Worm (Caenorhabditis elegans) whole organism, L4 larva: ENCODE measurements around the gene aqp-2.

Source experiments
- D1046.2 ChIP-seq: fragments of 200-800 bp; sonication (Bioruptor generic); IDR thresholded peaks from 2 replicates; pipeline ENCODE4 v1.3.6; 2022; ENCODE audit warnings: missing genetic modification characterization, missing compliant biosample characterization
- F10B5.3 ChIP-seq: sonication (generic microtip); optimal IDR thresholded peaks from 2 replicates; lab custom pipeline; 2016; ENCODE audit warnings: mild to moderate bottlenecking, missing genetic modification characterization, missing compliant biosample characterization
- F49E8.2 ChIP-seq: sonication (generic microtip); optimal IDR thresholded peaks from 2 replicates; lab custom pipeline; 2016; ENCODE audit warnings: missing compliant biosample characterization, mild to moderate bottlenecking, missing genetic modification characterization, borderline replicate concordance
- R02D3.7 ChIP-seq: fragments of 150-350 bp; sonication (generic microtip); optimal IDR thresholded peaks from 3 replicates; lab custom pipeline; 2014; ENCODE audit warnings: missing biosample characterization, missing genetic modification characterization
- T26A8.4 ChIP-seq: fragments of 200-800 bp; sonication (Bioruptor generic); IDR thresholded peaks from 2 replicates; pipeline ENCODE4 v1.3.6; 2022; ENCODE audit warnings: missing genetic modification characterization, missing compliant biosample characterization
- Y48G9A.11 ChIP-seq: fragments of 200-800 bp; sonication (Bioruptor generic); IDR thresholded peaks from 2 replicates; pipeline ENCODE4 v1.3.6; 2022; ENCODE audit warnings: missing genetic modification reagents, missing genetic modification characterization, missing compliant biosample characterization
- ZK546.5 ChIP-seq, 2 experiments: sonication (generic microtip); optimal IDR thresholded peaks; 2 replicates each; lab custom pipeline; 2017; ENCODE audit warnings: missing biosample characterization in 2 of 2, missing genetic modification characterization in 2 of 2
- aha-1 ChIP-seq: fragments of 150-350 bp; peaks from one replicate; lab custom pipeline; 2014; ENCODE audit warnings: missing biosample characterization, missing genetic modification characterization
- ama-1 ChIP-seq: fragments of 150-350 bp; optimal IDR thresholded peaks from 2 replicates; lab custom pipeline; 2014; ENCODE audit warnings: inconsistent platforms, mixed read lengths
- attf-4 ChIP-seq: sonication (generic microtip); optimal IDR thresholded peaks from 3 replicates; lab custom pipeline; 2017; ENCODE audit warnings: missing biosample characterization, missing genetic modification characterization
- ceh-20 ChIP-seq: fragments of 200-800 bp; sonication (Bioruptor generic); IDR thresholded peaks from 2 replicates; pipeline ENCODE4 v1.3.6; 2022; ENCODE audit warnings: missing genetic modification reagents, missing genetic modification characterization, missing compliant biosample characterization
- ceh-44 ChIP-seq: fragments of 200-800 bp; sonication (Bioruptor generic); IDR thresholded peaks from 2 replicates; pipeline ENCODE4 v1.3.6; 2022; ENCODE audit warnings: missing genetic modification reagents, missing genetic modification characterization, missing compliant biosample characterization
- cey-2 ChIP-seq: sonication (generic microtip); optimal IDR thresholded peaks from 3 replicates; lab custom pipeline; 2017; ENCODE audit warnings: missing genetic modification characterization, mild to moderate bottlenecking, missing compliant biosample characterization, antibody characterized with exemption, borderline replicate concordance; ENCODE audit not compliant: insufficient read depth
- daf-12 ChIP-seq: fragments of 150-350 bp; optimal IDR thresholded peaks from 2 replicates; lab custom pipeline; 2014; ENCODE audit warnings: missing biosample characterization, missing genetic modification reagents, missing genetic modification characterization
- daf-19 ChIP-seq: fragments of 200-800 bp; sonication (Bioruptor generic); conservative IDR thresholded peaks from 2 replicates; pipeline ENCODE4 v1.3.6; 2022; ENCODE audit warnings: missing genetic modification characterization, missing compliant biosample characterization
- dpl-1 ChIP-seq: fragments of 150-350 bp; optimal IDR thresholded peaks from 2 replicates; lab custom pipeline; 2014; ENCODE audit warnings: missing biosample characterization, missing genetic modification reagents, missing genetic modification characterization
- hlh-11 ChIP-seq: fragments of 200-800 bp; sonication (Bioruptor generic); optimal IDR thresholded peaks from 2 replicates; lab custom pipeline; 2018; ENCODE audit warnings: mild to moderate bottlenecking, missing genetic modification characterization, missing compliant biosample characterization
- hlh-30 ChIP-seq: sonication (generic microtip); optimal IDR thresholded peaks from 2 replicates; lab custom pipeline; 2017; ENCODE audit warnings: antibody characterized with exemption, mild to moderate bottlenecking, missing genetic modification characterization, missing compliant biosample characterization; ENCODE audit not compliant: insufficient read depth
- jun-1 ChIP-seq: fragments of 150-350 bp; optimal IDR thresholded peaks from 2 replicates; lab custom pipeline; 2014; ENCODE audit warnings: missing biosample characterization, missing genetic modification reagents, missing genetic modification characterization
- lin-13 ChIP-seq: fragments of 150-350 bp; optimal IDR thresholded peaks from 2 replicates; lab custom pipeline; 2014; ENCODE audit warnings: missing biosample characterization, missing genetic modification reagents, missing genetic modification characterization
- lin-38 ChIP-seq: fragments of 200-800 bp; sonication (Bioruptor generic); IDR thresholded peaks from 2 replicates; pipeline ENCODE4 v1.3.6; 2022; ENCODE audit warnings: missing genetic modification reagents, missing genetic modification characterization, missing compliant biosample characterization
- lin-39 ChIP-seq: fragments of 150-350 bp; optimal IDR thresholded peaks from 2 replicates; lab custom pipeline; 2014; ENCODE audit warnings: missing biosample characterization, missing genetic modification reagents, missing genetic modification characterization
- lsy-2 ChIP-seq, 2 experiments: fragments of 150-350 bp in 1 of 2; sonication (generic microtip) in 1 of 2; optimal IDR thresholded peaks; 2 replicates each; lab custom pipeline; 2014 to 2017; ENCODE audit warnings: missing biosample characterization in 2 of 2, missing genetic modification characterization in 2 of 2
- madf-5 ChIP-seq, 2 experiments: fragments of 200-800 bp; sonication (Bioruptor generic); IDR thresholded peaks; 2 replicates each; pipeline ENCODE4 v1.3.6; 2022; ENCODE audit warnings: missing compliant biosample characterization in 2 of 2, missing genetic modification characterization in 2 of 2
- mxl-3 ChIP-seq: fragments of 200-800 bp; sonication (Bioruptor generic); optimal IDR thresholded peaks from 2 replicates; lab custom pipeline; 2018; ENCODE audit warnings: mild to moderate bottlenecking, missing genetic modification characterization, missing compliant biosample characterization
- nhr-11 ChIP-seq: fragments of 150-350 bp; optimal IDR thresholded peaks from 2 replicates; lab custom pipeline; 2014; ENCODE audit warnings: missing biosample characterization, missing genetic modification characterization
- nhr-25 ChIP-seq: sonication (generic microtip); optimal IDR thresholded peaks from 2 replicates; lab custom pipeline; 2017; ENCODE audit warnings: missing genetic modification characterization, mild to moderate bottlenecking, missing compliant biosample characterization, antibody characterized with exemption, moderate library complexity, borderline replicate concordance; ENCODE audit not compliant: insufficient read depth
- nhr-28 ChIP-seq: fragments of 150-350 bp; optimal IDR thresholded peaks from 2 replicates; lab custom pipeline; 2014; ENCODE audit warnings: missing biosample characterization, missing genetic modification characterization
- nhr-41 ChIP-seq: fragments of 200-800 bp; sonication (Bioruptor generic); IDR thresholded peaks from 2 replicates; pipeline ENCODE4 v1.3.6; 2022; ENCODE audit warnings: missing genetic modification reagents, missing genetic modification characterization, missing compliant biosample characterization
- nhr-6 ChIP-seq: fragments of 150-350 bp; optimal IDR thresholded peaks from 2 replicates; lab custom pipeline; 2014; ENCODE audit warnings: missing biosample characterization, missing genetic modification characterization
- nhr-76 ChIP-seq: fragments of 150-350 bp; optimal IDR thresholded peaks from 2 replicates; lab custom pipeline; 2014; ENCODE audit warnings: missing biosample characterization, missing genetic modification characterization
- nhr-77 ChIP-seq: fragments of 150-350 bp; optimal IDR thresholded peaks from 2 replicates; lab custom pipeline; 2014; ENCODE audit warnings: missing biosample characterization, missing genetic modification characterization
- pqm-1 ChIP-seq: sonication (generic microtip); optimal IDR thresholded peaks from 2 replicates; lab custom pipeline; 2017; ENCODE audit warnings: missing biosample characterization, missing genetic modification characterization
- sdz-12 ChIP-seq: fragments of 200-800 bp; sonication (Bioruptor generic); optimal IDR thresholded peaks from 2 replicates; lab custom pipeline; 2018; ENCODE audit warnings: mild to moderate bottlenecking, missing genetic modification characterization, missing compliant biosample characterization
- set-16 ChIP-seq: fragments of 200-800 bp; sonication (Bioruptor generic); IDR thresholded peaks from 2 replicates; pipeline ENCODE4 v1.3.6; 2022; ENCODE audit warnings: missing genetic modification reagents, missing genetic modification characterization, missing compliant biosample characterization
- skn-1 ChIP-seq: fragments of 150-350 bp; optimal IDR thresholded peaks from 2 replicates; lab custom pipeline; 2014; ENCODE audit warnings: missing biosample characterization, missing genetic modification characterization
- spr-1 ChIP-seq: sonication (generic microtip); optimal IDR thresholded peaks from 2 replicates; lab custom pipeline; 2016; ENCODE audit warnings: mild to moderate bottlenecking, missing genetic modification characterization, missing compliant biosample characterization
- spr-3 ChIP-seq: fragments of 200-800 bp; sonication (Bioruptor generic); optimal IDR thresholded peaks from 2 replicates; lab custom pipeline; 2018; ENCODE audit warnings: mild to moderate bottlenecking, missing genetic modification characterization, missing compliant biosample characterization
- tra-1 ChIP-seq: fragments of 200-800 bp; sonication (Bioruptor generic); IDR thresholded peaks from 2 replicates; pipeline ENCODE4 v1.3.6; 2022; ENCODE audit warnings: missing genetic modification reagents, missing genetic modification characterization, missing compliant biosample characterization
- unc-130 ChIP-seq: sonication (generic microtip); optimal IDR thresholded peaks from 2 replicates; lab custom pipeline; 2016; ENCODE audit warnings: missing genetic modification reagents, missing genetic modification characterization, missing compliant biosample characterization
- unc-62 ChIP-seq, 3 experiments: fragments of 150-350 bp in 1 of 3; sonication (generic microtip); optimal IDR thresholded peaks in 2 of 3; peaks in 1 of 3; 1 replicate in 1 of 3; 2 replicates in 2 of 3; lab custom pipeline; 2014 to 2017; ENCODE audit warnings: missing biosample characterization in 3 of 3, missing genetic modification characterization in 3 of 3, missing genetic modification reagents in 3 of 3, missing genotype in 1 of 3
- vab-7 ChIP-seq: fragments of 200-800 bp; sonication (Bioruptor generic); IDR thresholded peaks from 2 replicates; pipeline ENCODE4 v1.3.6; 2022; ENCODE audit warnings: missing genetic modification reagents, missing genetic modification characterization, missing compliant biosample characterization

Gene aqp-2

ce11 chrII:9242804-9243203 lies 19.0 kb downstream of the aqp-2 start (continued):
- TF ChIP-seq lin-39 (tag; lab: Kevin White, UChicago), result no peak
- TF ChIP-seq, all 104 proteins: peak for 15

DNA sequence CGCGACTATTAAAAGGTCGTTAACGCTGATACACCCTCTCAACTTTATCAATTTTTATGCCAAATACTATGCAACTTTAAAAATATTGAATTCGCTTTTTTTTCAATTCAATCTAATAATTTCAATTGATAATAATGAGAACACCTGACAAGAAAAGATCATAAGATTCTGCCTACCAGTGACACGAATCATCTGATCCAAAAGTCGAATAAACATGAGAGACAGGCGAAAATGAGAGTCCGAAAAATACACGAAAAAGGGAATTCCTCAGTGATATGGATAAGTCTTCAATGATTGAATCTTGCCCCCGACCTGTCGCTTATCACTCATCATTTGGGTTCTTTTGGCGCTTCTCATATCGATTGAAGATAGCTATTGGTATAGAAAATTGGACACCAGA lies 20.2 kb downstream of the aqp-2 start:
- no peak for TF ChIP-seq nhr-25 (tag; lab: Kevin White, UChicago)
- peak; percentile 11 for TF ChIP-seq hlh-11
- peak; percentile 16 for TF ChIP-seq nhr-28
- TF ChIP-seq ZK546.5 (tag; optimal IDR thresholded peaks at IDR 0.05; lab: Kevin White, UChicago), result no peak
- peak; percentile 74 for TF ChIP-seq hlh-30 (tag; lab: Kevin White, UChicago)
- TF ChIP-seq, all 104 proteins: peak for 3

DNA sequence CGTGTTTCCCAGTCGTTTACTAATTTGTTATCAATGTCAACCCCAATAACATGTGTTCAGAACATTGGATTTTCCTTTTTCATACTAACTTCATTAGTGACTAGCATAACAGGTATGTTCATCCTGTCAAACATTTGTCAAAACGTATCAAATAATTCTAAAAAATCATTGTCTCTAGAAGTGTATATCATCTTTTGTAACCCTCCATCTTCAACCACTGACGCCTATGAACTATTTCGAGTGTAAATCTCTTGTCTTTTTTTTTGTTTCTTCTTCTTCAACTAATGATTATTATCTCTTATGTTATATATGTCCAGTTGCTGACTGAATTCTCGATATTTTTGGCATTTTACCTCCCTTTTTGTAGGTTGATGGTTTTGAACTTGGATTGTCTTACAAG lies 24.1 kb downstream of the aqp-2 start:
- TF ChIP-seq nhr-6 (tag; lab: Kevin White, UChicago) (no peak), pqm-1 (no peak), nhr-28 (peak; percentile 1)

DNA sequence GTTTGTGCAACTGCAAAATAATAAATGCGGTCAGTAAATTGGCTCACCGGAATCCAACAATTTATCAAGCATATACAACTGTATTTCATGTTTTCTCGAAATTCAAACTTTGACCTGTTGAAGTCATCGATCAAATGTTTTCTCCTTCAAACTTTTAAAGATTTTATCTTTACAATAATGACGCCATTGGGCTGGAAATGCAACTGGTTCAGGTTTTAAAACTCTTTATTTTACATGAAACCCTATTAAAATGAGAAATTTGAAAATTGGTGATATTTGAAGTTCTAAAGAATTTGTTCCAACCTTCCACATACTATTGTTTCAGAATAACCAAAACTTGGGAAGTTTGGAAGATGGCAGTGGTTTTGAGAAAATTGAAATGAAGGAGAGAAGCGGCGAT lies 24.8 kb downstream of the aqp-2 start:
- TF ChIP-seq D1046.2 (GFP tag; lab: Robert Waterston, UW) (no peak), aha-1 (tag; lab: Kevin White, UChicago) (peak; percentile 63)

DNA sequence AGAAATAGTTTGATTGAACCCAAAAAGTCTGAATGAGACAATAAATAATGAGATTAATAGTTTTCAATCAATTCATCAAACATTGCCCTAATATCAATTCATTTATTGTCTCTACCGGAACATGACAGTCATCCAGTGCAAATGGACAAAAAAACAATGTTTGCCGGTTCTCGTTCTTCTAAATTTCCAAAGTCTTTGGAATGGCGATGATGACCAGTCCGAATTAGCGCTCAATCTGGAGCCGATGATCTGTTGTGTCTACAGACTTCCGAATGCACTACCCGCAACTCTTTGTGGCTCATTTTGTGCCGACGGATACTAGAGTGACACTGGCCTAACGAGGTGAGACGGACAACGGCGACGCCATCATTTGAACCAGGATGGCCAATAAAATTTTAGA lies 25.5 kb downstream of the aqp-2 start, which contains the start of gene T26C5.3:
Gene T26C5.3 (plus strand): TSS at position 301 of the 400 bp plus-strand sequence.
- TF ChIP-seq T26A8.4 (no peak), nhr-25 (tag; lab: Kevin White, UChicago) (no peak), lin-38 (GFP tag; lab: Robert Waterston, UW) (no peak), sdz-12 (no peak), nhr-11 (tag; lab: Kevin White, UChicago) (no peak), lsy-2 (tag; optimal IDR thresholded peaks at IDR 0.05; lab: Kevin White, UChicago) (no peak), lin-13 (no peak), mxl-3 (GFP tag; lab: Kevin White, UChicago) (no peak), spr-3 (GFP tag; lab: Kevin White, UChicago) (no peak), daf-12 (tag; lab: Kevin White, UChicago) (no peak), R02D3.7 (no peak), cey-2 (tag; lab: Kevin White, UChicago) (no peak), jun-1 (no peak), nhr-41 (GFP tag; lab: Robert Waterston, UW) (no peak), Y48G9A.11 (GFP tag; lab: Robert Waterston, UW) (no peak), skn-1 (tag; lab: Kevin White, UChicago) (no peak), set-16 (GFP tag; lab: Robert Waterston, UW) (no peak)

- TF ChIP-seq F49E8.2 (tag; lab: Kevin White, UChicago) (no peak), nhr-6 (tag; lab: Kevin White, UChicago) (no peak), daf-19 (GFP tag; lab: Robert Waterston, UW) (no peak), ceh-20 (GFP tag; lab: Robert Waterston, UW) (no peak), mxl-3 (GFP tag; lab: Kevin White, UChicago) (peak; percentile 52), nhr-28 (peak; percentile 28), ama-1 (lab: Kevin White, UChicago) (no peak), dpl-1 (no peak), spr-1 (tag; lab: Kevin White, UChicago) (no peak), nhr-25 (tag; lab: Kevin White, UChicago) (no peak), attf-4 (no peak), sdz-12 (no peak), unc-62 (GFP tag; optimal IDR thresholded peaks at IDR 0.05 in 1 of 2; lab: Kevin White, UChicago) (peak in 1 of 2 experiments; percentile 63), unc-62 (tag; optimal IDR thresholded peaks at IDR 0.05; lab: Kevin White, UChicago) (no peak), vab-7 (no peak), ceh-44 (GFP tag; lab: Robert Waterston, UW) (no peak), nhr-76 (tag; lab: Kevin White, UChicago) (no peak), nhr-77 (tag; lab: Kevin White, UChicago) (no peak), unc-130 (GFP tag; lab: Kevin White, UChicago) (no peak), tra-1 (GFP tag; lab: Robert Waterston, UW) (no peak), nhr-11 (tag; lab: Kevin White, UChicago) (no peak), madf-5 (GFP tag; IDR thresholded peaks at IDR 0.05; lab: Robert Waterston, UW) (no peak), pqm-1 (no peak), F10B5.3 (no peak)
- TF ChIP-seq, all 104 proteins: peak for 3
Observed at ce11 chrII:9233813-9234212, 28.0 kb downstream of the aqp-2 start.
